Fruit fly (Drosophila melanogaster) whole organism, embryonic: Measurements from ENCODE around the gene UQCR-Q.

Experiments
- Aef1 ChIP-seq: fragments of 200-800 bp; sonication (Bioruptor generic); IDR thresholded peaks from 3 replicates; pipeline ENCODE4 v1.3.6; 2022; ENCODE audit warnings: missing biosample characterization, missing genetic modification characterization
- Awh ChIP-seq: fragments of 200-800 bp; sonication (Bioruptor generic); IDR thresholded peaks from 2 replicates; pipeline ENCODE4, ENCODE4 v1.3.6; 2022; ENCODE audit warnings: missing biosample characterization, missing genetic modification characterization
- Blimp-1 ChIP-seq: fragments of 200-800 bp; sonication (Bioruptor generic); optimal IDR thresholded peaks from 3 replicates; lab custom pipeline; 2018; ENCODE audit warnings: missing biosample characterization, missing genetic modification characterization, mild to moderate bottlenecking, moderate library complexity, missing genetic modification reagents
- CG10366 ChIP-seq: fragments of 200-800 bp; sonication (Bioruptor generic); IDR thresholded peaks from 2 replicates; pipeline ENCODE4 v1.3.6; 2022; ENCODE audit warnings: missing biosample characterization, missing genetic modification characterization
- CG10543 ChIP-seq: fragments of 200-800 bp; sonication (Bioruptor generic); optimal IDR thresholded peaks from 3 replicates; lab custom pipeline; 2017; ENCODE audit warnings: missing biosample characterization, mild to moderate bottlenecking, missing genetic modification characterization, moderate library complexity
- CG10979 ChIP-seq: fragments of 200-800 bp; sonication (Bioruptor generic); optimal IDR thresholded peaks from 2 replicates; lab custom pipeline; 2018; ENCODE audit warnings: missing biosample characterization, mild to moderate bottlenecking, missing genetic modification characterization, moderate library complexity
- CG12769 ChIP-seq: fragments of 200-800 bp; sonication (Bioruptor generic); optimal IDR thresholded peaks from 2 replicates; lab custom pipeline; 2019; ENCODE audit warnings: missing biosample characterization, mild to moderate bottlenecking, missing genetic modification characterization, moderate library complexity
- CG13775 ChIP-seq: fragments of 200-800 bp; sonication (Bioruptor generic); optimal IDR thresholded peaks from 3 replicates; lab custom pipeline; 2017; ENCODE audit warnings: missing biosample characterization, mild to moderate bottlenecking, missing genetic modification characterization
- CG14710 ChIP-seq: fragments of 200-800 bp; sonication (Bioruptor generic); optimal IDR thresholded peaks from 3 replicates; lab custom pipeline; 2019; ENCODE audit warnings: missing biosample characterization, mild to moderate bottlenecking, missing genetic modification characterization, moderate library complexity
- CG14965 ChIP-seq: fragments of 200-800 bp; sonication (Bioruptor generic); optimal IDR thresholded peaks from 2 replicates; lab custom pipeline; 2016; ENCODE audit warnings: missing biosample characterization, missing genetic modification characterization, borderline replicate concordance
- CG15479 ChIP-seq: fragments of 200-800 bp; sonication (Bioruptor generic); optimal IDR thresholded peaks from 3 replicates; lab custom pipeline; 2019; ENCODE audit warnings: missing biosample characterization, mild to moderate bottlenecking, missing genetic modification characterization, moderate library complexity
- CG17612 ChIP-seq: fragments of 200-800 bp; sonication (Bioruptor generic); IDR thresholded peaks from 2 replicates; pipeline ENCODE4 v1.3.6; 2022; ENCODE audit warnings: missing biosample characterization, missing genetic modification characterization
- CG17912 ChIP-seq: fragments of 200-800 bp; sonication (Bioruptor generic); optimal IDR thresholded peaks from 2 replicates; lab custom pipeline; 2018; ENCODE audit warnings: missing biosample characterization, mild to moderate bottlenecking, missing genetic modification characterization
- CG31388 ChIP-seq: fragments of 200-800 bp; sonication (Bioruptor generic); optimal IDR thresholded peaks from 2 replicates; lab custom pipeline; 2016; ENCODE audit warnings: missing biosample characterization, missing genetic modification characterization
- CG3281 ChIP-seq: fragments of 200-800 bp; sonication (Bioruptor generic); optimal IDR thresholded peaks from 3 replicates; lab custom pipeline; 2017; ENCODE audit warnings: missing biosample characterization, mild to moderate bottlenecking, missing genetic modification characterization
- CG3838 ChIP-seq: fragments of 200-800 bp; sonication (Bioruptor generic); optimal IDR thresholded peaks from 3 replicates; lab custom pipeline; 2016; ENCODE audit warnings: missing biosample characterization, missing genetic modification characterization
- CG4282 ChIP-seq: fragments of 200-800 bp; sonication (Bioruptor generic); optimal IDR thresholded peaks from 2 replicates; lab custom pipeline; 2016; ENCODE audit warnings: missing biosample characterization, missing genetic modification characterization
- CG4404 ChIP-seq: fragments of 200-800 bp; sonication (Bioruptor generic); IDR thresholded peaks from 2 replicates; pipeline ENCODE4 v1.3.6; 2022; ENCODE audit warnings: missing biosample characterization, missing genetic modification characterization
- CG4854 ChIP-seq: fragments of 200-800 bp; sonication (Bioruptor generic); optimal IDR thresholded peaks from 2 replicates; lab custom pipeline; 2016; ENCODE audit warnings: missing biosample characterization, missing genetic modification characterization, inconsistent platforms
- CG6272 ChIP-seq: fragments of 200-800 bp; sonication (Bioruptor generic); IDR thresholded peaks from 2 replicates; pipeline ENCODE4 v1.3.6; 2022; ENCODE audit warnings: missing biosample characterization, missing genetic modification characterization
- CG8089 ChIP-seq: fragments of 200-800 bp; sonication (Bioruptor generic); optimal IDR thresholded peaks from 3 replicates; lab custom pipeline; 2016; ENCODE audit warnings: missing biosample characterization, missing genetic modification characterization
- CG8944 ChIP-seq: fragments of 200-800 bp; sonication (Bioruptor generic); optimal IDR thresholded peaks from 3 replicates; lab custom pipeline; 2016; ENCODE audit warnings: missing biosample characterization, missing genetic modification characterization
- CG9932 ChIP-seq: fragments of 200-800 bp; sonication (Bioruptor generic); IDR thresholded peaks from 2 replicates; pipeline ENCODE4 v1.3.6; 2022; ENCODE audit warnings: missing biosample characterization, missing genetic modification characterization
- CHES-1-like ChIP-seq: fragments of 200-800 bp; sonication (Bioruptor generic); optimal IDR thresholded peaks from 2 replicates; lab custom pipeline; 2016; ENCODE audit warnings: missing biosample characterization, missing genetic modification characterization
- Dip2 ChIP-seq: fragments of 200-800 bp; sonication (Bioruptor generic); IDR thresholded peaks from 2 replicates; pipeline ENCODE4 v1.3.6; 2022; ENCODE audit warnings: missing biosample characterization, missing genetic modification characterization
- Dip3 ChIP-seq: fragments of 200-800 bp; sonication (Bioruptor generic); optimal IDR thresholded peaks from 3 replicates; lab custom pipeline; 2016; ENCODE audit warnings: missing biosample characterization, missing genetic modification characterization
- Dp ChIP-seq: fragments of 200-800 bp; sonication (Bioruptor generic); optimal IDR thresholded peaks from 2 replicates; lab custom pipeline; 2018; ENCODE audit warnings: missing biosample characterization, mild to moderate bottlenecking, missing genetic modification characterization, moderate library complexity
- Elba2 ChIP-seq: fragments of 200-800 bp; sonication (Bioruptor generic); optimal IDR thresholded peaks from 3 replicates; lab custom pipeline; 2016; ENCODE audit warnings: missing biosample characterization, missing genetic modification characterization
- HmgD ChIP-seq: fragments of 200-800 bp; sonication (Bioruptor generic); optimal IDR thresholded peaks from 3 replicates; lab custom pipeline; 2016; ENCODE audit warnings: missing biosample characterization, missing genetic modification characterization
- Hmx ChIP-seq: fragments of 200-800 bp; sonication (Bioruptor generic); optimal IDR thresholded peaks from 2 replicates; lab custom pipeline; 2016; ENCODE audit warnings: missing biosample characterization, missing genetic modification characterization
- NC2β ChIP-seq: fragments of 200-800 bp; sonication (Bioruptor generic); optimal IDR thresholded peaks from 2 replicates; lab custom pipeline; 2016; ENCODE audit warnings: missing biosample characterization, missing genetic modification characterization
- Nf-YA ChIP-seq: fragments of 200-800 bp; sonication (Bioruptor generic); IDR thresholded peaks from 2 replicates; pipeline ENCODE4 v1.3.6; 2022; ENCODE audit warnings: missing biosample characterization, missing genetic modification characterization
- TFAM ChIP-seq: fragments of 200-800 bp; sonication (Bioruptor generic); optimal IDR thresholded peaks from 2 replicates; lab custom pipeline; 2017; ENCODE audit warnings: missing biosample characterization, missing genetic modification characterization, inconsistent platforms
- ap ChIP-seq: fragments of 200-800 bp; sonication (Bioruptor generic); IDR thresholded peaks from 2 replicates; pipeline ENCODE4 v1.3.6; 2022; ENCODE audit warnings: missing biosample characterization, missing genetic modification characterization
- ase ChIP-seq: fragments of 200-800 bp; sonication (Bioruptor generic); IDR thresholded peaks from 3 replicates; pipeline ENCODE4 v1.3.6; 2022; ENCODE audit warnings: missing biosample characterization, missing genetic modification characterization
- ash1 ChIP-seq: fragments of 200-800 bp; sonication (Bioruptor generic); optimal IDR thresholded peaks from 2 replicates; lab custom pipeline; 2018; ENCODE audit warnings: missing biosample characterization, mild to moderate bottlenecking, missing genetic modification characterization
- crc ChIP-seq: fragments of 200-800 bp; sonication (Bioruptor generic); optimal IDR thresholded peaks from 2 replicates; lab custom pipeline; 2016; ENCODE audit warnings: missing biosample characterization, missing genetic modification characterization
- crp ChIP-seq, 2 experiments: fragments of 200-800 bp; sonication (Bioruptor generic); optimal IDR thresholded peaks; 2 replicates in 1 of 2; 3 replicates in 1 of 2; lab custom pipeline; 2017; ENCODE audit warnings: missing biosample characterization in 2 of 2, missing genetic modification characterization in 2 of 2, mild to moderate bottlenecking in 1 of 2, moderate library complexity in 1 of 2
- fd96Cb ChIP-seq: fragments of 200-800 bp; sonication (Bioruptor generic); optimal IDR thresholded peaks from 2 replicates; lab custom pipeline; 2018; ENCODE audit warnings: missing biosample characterization, mild to moderate bottlenecking, missing genetic modification characterization, moderate library complexity
- gcm2 ChIP-seq: fragments of 200-800 bp; sonication (Bioruptor generic); optimal IDR thresholded peaks from 2 replicates; lab custom pipeline; 2016; ENCODE audit warnings: missing biosample characterization, missing genetic modification characterization
- gfzf ChIP-seq: fragments of 200-800 bp; sonication (Bioruptor generic); optimal IDR thresholded peaks from 2 replicates; lab custom pipeline; 2016; ENCODE audit warnings: missing biosample characterization, mild to moderate bottlenecking, missing genetic modification characterization, moderate library complexity
- h ChIP-seq: fragments of >200 bp; optimal IDR thresholded peaks from 2 replicates; lab custom pipeline; 2017
- ind ChIP-seq: fragments of 200-800 bp; sonication (Bioruptor generic); optimal IDR thresholded peaks from 3 replicates; lab custom pipeline; 2016; ENCODE audit warnings: missing biosample characterization, missing genetic modification characterization
- nom ChIP-seq: fragments of 200-800 bp; sonication (Bioruptor generic); optimal IDR thresholded peaks from 2 replicates; lab custom pipeline; 2017; ENCODE audit warnings: missing biosample characterization, missing genetic modification characterization, mild to moderate bottlenecking, moderate library complexity, missing genetic modification reagents
- onecut ChIP-seq: fragments of 200-800 bp; sonication (Bioruptor generic); IDR thresholded peaks from 2 replicates; pipeline ENCODE4 v1.3.6; 2022; ENCODE audit warnings: missing biosample characterization, missing genetic modification characterization
- org-1 ChIP-seq: fragments of 200-800 bp; sonication (Bioruptor generic); optimal IDR thresholded peaks from 2 replicates; lab custom pipeline; 2017; ENCODE audit warnings: missing biosample characterization, missing genetic modification characterization
- phol ChIP-seq: fragments of 200-800 bp; sonication (Bioruptor generic); optimal IDR thresholded peaks from 3 replicates; lab custom pipeline; 2018; ENCODE audit warnings: missing biosample characterization, mild to moderate bottlenecking, missing genetic modification characterization, moderate library complexity
- pita ChIP-seq: fragments of 200-800 bp; sonication (Bioruptor generic); optimal IDR thresholded peaks from 2 replicates; lab custom pipeline; 2017; ENCODE audit warnings: missing biosample characterization, mild to moderate bottlenecking, missing genetic modification characterization
- pnt ChIP-seq: fragments of 200-800 bp; sonication (Bioruptor generic); optimal IDR thresholded peaks from 3 replicates; lab custom pipeline; 2016; ENCODE audit warnings: missing biosample characterization, missing genetic modification characterization
- pzg ChIP-seq: fragments of 200-800 bp; sonication (Bioruptor generic); optimal IDR thresholded peaks from 3 replicates; lab custom pipeline; 2018; ENCODE audit warnings: missing biosample characterization, mild to moderate bottlenecking, missing genetic modification characterization, moderate library complexity
- ro ChIP-seq: fragments of 200-800 bp; sonication (Bioruptor generic); IDR thresholded peaks from 2 replicates; pipeline ENCODE4 v1.3.6; 2022; ENCODE audit warnings: missing biosample characterization, missing genetic modification characterization

The UQCR-Q gene

dm6 chr3L:17485280-17485792 is 10.8 kb downstream of the UQCR-Q start (continued):
- TF ChIP-seq onecut = peak; percentile 84
- TF ChIP-seq CG10979 (tag; lab: Kevin White, UChicago) = peak; percentile 66
- TF ChIP-seq pnt = peak; percentile 55
- no peak for TF ChIP-seq ind (GFP tag; lab: Kevin White, UChicago)
- TF ChIP-seq pzg (GFP tag; lab: Kevin White, UChicago) = no peak
- TF ChIP-seq CG31388 (GFP tag; lab: Kevin White, UChicago) = no peak
- TF ChIP-seq ash1 (GFP tag; lab: Kevin White, UChicago) = peak; percentile 4
- TF ChIP-seq crc = peak; percentile 23
- TF ChIP-seq CG8089 (GFP tag; lab: Kevin White, UChicago) = peak; percentile 73
- TF ChIP-seq fd96Cb (tag; lab: Kevin White, UChicago) = peak; percentile 61
- TF ChIP-seq TFAM (GFP tag; lab: Kevin White, UChicago) = peak; percentile 76
- peak; percentile 88 for TF ChIP-seq CG17912
- no peak for TF ChIP-seq ro (GFP tag; lab: Robert Waterston, UW)
- no peak for TF ChIP-seq pita (GFP tag; lab: Kevin White, UChicago)
- no peak for TF ChIP-seq Elba2 (GFP tag; lab: Kevin White, UChicago)
- TF ChIP-seq CG17612 (GFP tag; lab: Robert Waterston, UW) = no peak
- TF ChIP-seq h (lab: Kevin White, UChicago) = no peak
- TF ChIP-seq nom (GFP tag; lab: Kevin White, UChicago) = peak; percentile 80
- peak in 1 of 2 experiments; percentile 57 for TF ChIP-seq crp (GFP tag; optimal IDR thresholded peaks at IDR 0.05; lab: Kevin White, UChicago)
- TF ChIP-seq ap (GFP tag; lab: Robert Waterston, UW) = peak; percentile 30; the same call in 1 of the 2 replicates
- TF ChIP-seq gcm2 = no peak
- TF ChIP-seq CG4282 (GFP tag; lab: Kevin White, UChicago) = no peak
- TF ChIP-seq CG14710 = peak; percentile 94
- peak; percentile 53 for TF ChIP-seq CG14965 (GFP tag; lab: Kevin White, UChicago)
- peak; percentile 74 for TF ChIP-seq NC2β (GFP tag; lab: Kevin White, UChicago)
- TF ChIP-seq CG4404 (GFP tag; lab: Robert Waterston, UW) = no peak
- peak; percentile 67 for TF ChIP-seq CG4854 (GFP tag; lab: Kevin White, UChicago)
- TF ChIP-seq CHES-1-like (GFP tag; lab: Kevin White, UChicago) = no peak
- peak; percentile 15 for TF ChIP-seq CG13775 (GFP tag; lab: Kevin White, UChicago)
- no peak for TF ChIP-seq Dip3 (GFP tag; lab: Kevin White, UChicago)
- no peak for TF ChIP-seq CG15479 (GFP tag; lab: Kevin White, UChicago)
- no peak for TF ChIP-seq CG6272 (GFP tag; lab: Robert Waterston, UW)
- TF ChIP-seq CG3281 (GFP tag; lab: Kevin White, UChicago) = peak; percentile 24
- no peak for TF ChIP-seq Dip2 (GFP tag; lab: Robert Waterston, UW)
- TF ChIP-seq phol (tag; lab: Kevin White, UChicago) = peak; percentile 48
- peak; percentile 86 for TF ChIP-seq Awh (GFP tag; lab: Robert Waterston, UW)
- peak; percentile 86 for TF ChIP-seq org-1
- peak; percentile 45 for TF ChIP-seq CG12769
- peak; percentile 55 for TF ChIP-seq CG10543
- TF ChIP-seq ase (GFP tag; lab: Robert Waterston, UW) = no peak
- TF ChIP-seq CG3838 (GFP tag; lab: Kevin White, UChicago) = peak; percentile 67
- no peak for TF ChIP-seq gfzf (GFP tag; lab: Kevin White, UChicago)
- TF ChIP-seq Hmx (GFP tag; lab: Kevin White, UChicago) = no peak
- no peak for TF ChIP-seq Dp (GFP tag; lab: Kevin White, UChicago)
- peak; percentile 87 for TF ChIP-seq Blimp-1 (GFP tag; lab: Kevin White, UChicago)
- TF ChIP-seq CG8944 (GFP tag; lab: Kevin White, UChicago) = peak; percentile 45
- peak; percentile 22; the same call in 1 of the 2 replicates for TF ChIP-seq CG10366 (GFP tag; lab: Robert Waterston, UW)
- TF ChIP-seq Nf-YA = peak; percentile 58; the same call in 1 of the 2 replicates
- peak; percentile 21 for TF ChIP-seq HmgD (GFP tag; lab: Kevin White, UChicago)
- TF ChIP-seq Aef1 (GFP tag; lab: Robert Waterston, UW) = no peak
- no peak for TF ChIP-seq CG9932 (GFP tag; lab: Robert Waterston, UW)
